Worm (Caenorhabditis elegans): ENCODE data around the gene pkg-2.

ce11 chrIV:8519949-8520348 lies 745 bp upstream of the pkg-2 start:
- TF ChIP-seq ets-4 (tag; optimal IDR thresholded peaks at IDR 0.05) (no peak), elt-4 (tag; optimal IDR thresholded peaks at IDR 0.05) (no peak), pha-2 (tag; optimal IDR thresholded peaks at IDR 0.05) (no peak), syd-9 (tag; optimal IDR thresholded peaks at IDR 0.05) (no peak), ceh-6 (GFP tag; optimal IDR thresholded peaks at IDR 0.05) (no peak), rnt-1 (tag; optimal IDR thresholded peaks at IDR 0.05) (no peak), elt-2 (tag; optimal IDR thresholded peaks at IDR 0.05) (no peak)

All from whole organism, late embryonic.